Worm (Caenorhabditis elegans) whole organism, L4/young adult: ENCODE measurements around the gene dct-19.

ENCODE experiments used
- W03F9.2 ChIP-seq: fragments of 150-350 bp; optimal IDR thresholded peaks from 2 replicates; lab custom pipeline; 2014; ENCODE audit warnings: missing biosample characterization, missing genetic modification characterization
- dao-5 ChIP-seq: sonication (generic microtip); optimal IDR thresholded peaks from 2 replicates; lab custom pipeline; 2016; ENCODE audit warnings: missing genotype, missing genetic modification characterization, moderate library complexity, missing compliant biosample characterization
- him-1 ChIP-seq: sonication (generic microtip); optimal IDR thresholded peaks from 2 replicates; lab custom pipeline; 2016; ENCODE audit warnings: missing genotype, missing genetic modification reagents, missing genetic modification characterization, missing compliant biosample characterization

DNA sequence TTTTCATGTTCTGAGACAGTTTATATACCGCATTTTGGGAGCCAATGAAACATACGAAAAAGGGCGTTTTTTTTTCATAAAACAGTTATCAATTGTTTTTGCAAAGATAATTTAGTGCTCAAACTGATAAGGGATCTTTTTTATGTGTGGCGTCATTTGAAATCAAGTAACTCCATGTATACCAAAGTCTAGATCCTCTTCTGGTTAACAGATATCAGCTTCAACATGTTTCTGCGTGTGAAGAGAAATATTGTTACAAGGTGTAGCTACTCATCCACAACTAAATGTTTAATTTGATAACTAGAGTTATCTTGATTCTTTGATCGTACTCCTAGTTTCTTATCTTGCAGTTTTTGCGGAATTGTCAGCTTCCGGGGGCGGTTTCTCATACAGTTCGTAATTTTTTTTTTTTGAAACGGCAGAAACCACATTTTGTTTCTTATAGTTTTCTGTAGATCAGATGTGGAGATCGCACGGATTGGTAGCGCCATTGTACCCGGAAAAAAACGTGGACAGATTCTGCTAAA lies 29.3 kb downstream of the dct-19 start:
- no peak for TF ChIP-seq W03F9.2 (tag; lab: Kevin White, UChicago)
- TF ChIP-seq dao-5, result no peak
- no peak for TF ChIP-seq him-1 (tag; lab: Kevin White, UChicago)
